Worm (Caenorhabditis elegans): ENCODE measurements around the gene tbc-9.

DNA sequence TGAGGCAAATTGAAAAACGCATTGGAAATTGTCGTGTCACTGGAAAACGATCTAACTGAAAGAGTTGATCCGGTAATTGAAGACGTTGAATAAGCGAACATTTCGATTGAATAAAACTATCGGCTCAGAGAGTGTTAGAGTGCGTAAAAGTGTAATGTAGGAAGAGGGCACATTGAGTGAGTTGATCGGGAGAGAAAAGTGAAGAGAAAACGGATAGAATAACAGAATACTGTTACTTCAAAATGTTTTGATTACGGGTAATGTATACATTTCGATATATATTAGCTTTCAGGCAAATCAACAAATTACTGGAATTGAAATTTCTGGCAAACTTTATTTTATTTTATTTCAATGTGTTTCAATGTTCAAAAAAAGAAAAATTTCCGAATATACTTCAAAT, 48.0 kb downstream of the tbc-9 start, which contains the start of gene uso-1:
- TF ChIP-seq W03F9.2 (tag; optimal IDR thresholded peaks at IDR 0.05) (no peak), dao-5 (tag; optimal IDR thresholded peaks at IDR 0.05) (no peak), him-1 (tag; optimal IDR thresholded peaks at IDR 0.05) (no peak)

All from whole organism, L4/young adult.